Worm (Caenorhabditis elegans) whole organism, L2 larva: ENCODE data around the gene C16C8.17.

Source experiments
- alr-1 ChIP-seq: fragments of 150-350 bp; optimal IDR thresholded peaks from 2 replicates; lab custom pipeline; 2014; ENCODE audit warnings: missing biosample characterization, missing genetic modification characterization
- ama-1 ChIP-seq: fragments of 150-350 bp; optimal IDR thresholded peaks from 2 replicates; lab custom pipeline; 2018; ENCODE audit warnings: inconsistent platforms
- ceh-16 ChIP-seq: fragments of 150-350 bp; optimal IDR thresholded peaks from 2 replicates; lab custom pipeline; 2014; ENCODE audit warnings: missing biosample characterization, missing genetic modification characterization
- fos-1 ChIP-seq: fragments of 150-350 bp; optimal IDR thresholded peaks from 2 replicates; lab custom pipeline; 2014; ENCODE audit warnings: missing biosample characterization, missing genetic modification characterization
- nhr-12 ChIP-seq: fragments of 150-350 bp; optimal IDR thresholded peaks from 2 replicates; lab custom pipeline; 2014; ENCODE audit warnings: missing biosample characterization, missing genetic modification characterization
- nhr-21 ChIP-seq: fragments of 150-350 bp; optimal IDR thresholded peaks from 2 replicates; lab custom pipeline; 2014; ENCODE audit warnings: missing biosample characterization, missing genetic modification characterization
- nhr-6 ChIP-seq: fragments of 150-350 bp; optimal IDR thresholded peaks from 2 replicates; lab custom pipeline; 2014; ENCODE audit warnings: missing biosample characterization, missing genetic modification characterization

DNA sequence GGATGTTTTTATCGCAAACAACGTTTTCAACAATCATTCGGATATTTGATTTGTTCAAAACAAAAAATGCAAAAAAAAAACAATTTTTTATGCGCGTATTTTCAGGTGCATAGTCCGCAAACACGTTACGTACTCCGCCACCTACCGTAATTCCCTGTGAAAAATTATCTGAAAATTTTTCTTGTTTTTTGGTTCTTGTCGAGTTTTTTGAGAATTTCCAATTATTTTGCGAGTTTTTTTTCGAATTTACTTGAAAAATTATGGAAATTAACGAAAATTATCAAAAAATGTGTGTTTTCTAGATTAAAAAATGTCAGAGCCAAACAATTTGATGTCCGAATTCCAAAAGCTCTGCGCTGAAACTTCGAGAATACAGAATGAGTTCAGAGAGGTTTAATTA is 11.8 kb downstream of the C16C8.17 start, which contains the start of gene C16C8.12:
- TF ChIP-seq nhr-12 (tag; lab: Kevin White, UChicago): no peak
- TF ChIP-seq ama-1 (lab: Kevin White, UChicago): no peak
- TF ChIP-seq ceh-16 (tag; lab: Kevin White, UChicago): no peak
- no peak for TF ChIP-seq nhr-6 (tag; lab: Kevin White, UChicago)
- no peak for TF ChIP-seq fos-1 (tag; lab: Kevin White, UChicago)
- TF ChIP-seq nhr-21 (tag; lab: Kevin White, UChicago): no peak
- no peak for TF ChIP-seq alr-1 (tag; lab: Kevin White, UChicago)
